Fruit fly (Drosophila melanogaster): ENCODE data around the gene ng1.

The ng1 gene

dm6 chrX:3249189-3249588 lies 7.0 kb downstream of the ng1 start, which contains the start of gene Pig1:
TSS of gene Pig1 (minus strand) at chrX:3249289.
- TF ChIP-seq lmd (GFP tag; IDR thresholded peaks at IDR 0.05) = no peak
- TF ChIP-seq TFAM (GFP tag; optimal IDR thresholded peaks at IDR 0.05) = no peak
- TF ChIP-seq CG18619 (GFP tag; optimal IDR thresholded peaks at IDR 0.05) = no peak
- no peak for TF ChIP-seq tx (GFP tag; optimal IDR thresholded peaks at IDR 0.05)
- TF ChIP-seq otp (GFP tag; IDR thresholded peaks at IDR 0.05) = no peak
- TF ChIP-seq CG17912 (GFP tag; optimal IDR thresholded peaks at IDR 0.05) = no peak
- TF ChIP-seq CG1792 (GFP tag; optimal IDR thresholded peaks at IDR 0.05) = no peak
- no peak for TF ChIP-seq bigmax (GFP tag; optimal IDR thresholded peaks at IDR 0.05)
- TF ChIP-seq CG17612 (GFP tag; IDR thresholded peaks at IDR 0.05) = no peak

- TF ChIP-seq E2f2 (GFP tag; IDR thresholded peaks at IDR 0.05) (no peak), Ada2b (GFP tag; IDR thresholded peaks at IDR 0.05) (no peak), chm (GFP tag; IDR thresholded peaks at IDR 0.05) (no peak), jumu (GFP tag; optimal IDR thresholded peaks at IDR 0.05) (no peak), sr (GFP tag; IDR thresholded peaks at IDR 0.05) (no peak), CG8765 (GFP tag; IDR thresholded peaks at IDR 0.05) (no peak), Neu2 (GFP tag; optimal IDR thresholded peaks at IDR 0.05; ENCODE audit: borderline replicate concordance) (no peak), CG18764 (GFP tag; optimal IDR thresholded peaks at IDR 0.05) (no peak), Trl (optimal IDR thresholded peaks at IDR 0.05) (no peak), Trl (GFP tag; optimal IDR thresholded peaks at IDR 0.05) (no peak), ems (GFP tag; optimal IDR thresholded peaks at IDR 0.05) (no peak), CG14710 (tag; optimal IDR thresholded peaks at IDR 0.05) (no peak), CG15011 (GFP tag; optimal IDR thresholded peaks at IDR 0.05) (no peak), nerfin-1 (tag; optimal IDR thresholded peaks at IDR 0.05) (no peak), CG4617 (GFP tag; optimal IDR thresholded peaks at IDR 0.05; ENCODE audit: borderline replicate concordance) (no peak), gcm (GFP tag; optimal IDR thresholded peaks at IDR 0.05) (no peak), CG18476 (GFP tag; optimal IDR thresholded peaks at IDR 0.05) (no peak), CG3995 (GFP tag; optimal IDR thresholded peaks at IDR 0.05) (no peak)
Measured at dm6 chrX:3249789-3250188, 7.6 kb downstream of the ng1 start, which contains the start of gene Sgs4. TSS of gene Sgs4 (plus strand) at chrX:3250089.

- peak; percentile 90 for TF ChIP-seq CG6654 (GFP tag; optimal IDR thresholded peaks at IDR 0.05)
- TF ChIP-seq CG18764 (GFP tag; optimal IDR thresholded peaks at IDR 0.05) = peak; percentile 92
- TF ChIP-seq Gug (GFP tag; IDR thresholded peaks at IDR 0.05) = peak; percentile 82
- peak; percentile 76 for TF ChIP-seq GATAe (GFP tag; conservative IDR thresholded peaks at IDR 0.05)
- peak; percentile 88 for TF ChIP-seq CG6272 (GFP tag; IDR thresholded peaks at IDR 0.05)
- peak; percentile 95 for TF ChIP-seq zfh2 (GFP tag; optimal IDR thresholded peaks at IDR 0.05)
- TF ChIP-seq Dll (GFP tag; IDR thresholded peaks at IDR 0.05; ENCODE audit: partially characterized antibody) = no peak
- TF ChIP-seq Lhr (GFP tag; optimal IDR thresholded peaks at IDR 0.05) = peak; percentile 73
- no peak for TF ChIP-seq Elba2 (GFP tag; optimal IDR thresholded peaks at IDR 0.05)
- TF ChIP-seq CG18011 (GFP tag; optimal IDR thresholded peaks at IDR 0.05) = peak; percentile 89
- no peak for TF ChIP-seq fru (optimal IDR thresholded peaks at IDR 0.05)
- TF ChIP-seq CG10543 (GFP tag; optimal IDR thresholded peaks at IDR 0.05) = peak; percentile 96
- peak; percentile 90 for TF ChIP-seq CG32772 (GFP tag; IDR thresholded peaks at IDR 0.05)
- peak; percentile 84 for TF ChIP-seq CG11247 (GFP tag; IDR thresholded peaks at IDR 0.05)
- peak; percentile 99 for TF ChIP-seq CG7556 (GFP tag; optimal IDR thresholded peaks at IDR 0.05)
- peak; percentile 95 for TF ChIP-seq tin (GFP tag; optimal IDR thresholded peaks at IDR 0.05)
- peak; percentile 94 for TF ChIP-seq Max (GFP tag; optimal IDR thresholded peaks at IDR 0.05)
- peak; percentile 24; the same call in 1 of the 2 replicates for TF ChIP-seq Bgb (GFP tag; IDR thresholded peaks at IDR 0.05; ENCODE audit: partially characterized antibody)
- TF ChIP-seq CG7839 (tag; optimal IDR thresholded peaks at IDR 0.05) = peak; percentile 94
- TF ChIP-seq bab2 (GFP tag; optimal IDR thresholded peaks at IDR 0.05) = peak; percentile 95
- peak; percentile 92 to 98 for TF ChIP-seq Hr51 (GFP tag; optimal IDR thresholded peaks at IDR 0.05)
- peak; percentile 90 for TF ChIP-seq CG2875 (GFP tag; optimal IDR thresholded peaks at IDR 0.05)
- TF ChIP-seq Fer2 (tag; optimal IDR thresholded peaks at IDR 0.05) = peak; percentile 92
Measured at dm6 chrX:3255569-3256309, 13.5 kb downstream of the ng1 start.

Data from whole organism, embryonic.